Worm (Caenorhabditis elegans) whole organism, L3 larva: ENCODE measurements around the gene Y42H9AR.5.

Experiments used
- egl-27 ChIP-seq: sonication (generic microtip); optimal IDR thresholded peaks from 4 replicates; lab custom pipeline; 2017; ENCODE audit warnings: missing biosample characterization, missing genetic modification reagents, missing genetic modification characterization
- elt-3 ChIP-seq, 3 experiments: fragments of 150-350 bp in 1 of 3; sonication (generic microtip) in 2 of 3; optimal IDR thresholded peaks; 2 replicates in 2 of 3; 4 replicates in 1 of 3; lab custom pipeline; 2014 to 2017; ENCODE audit warnings: missing biosample characterization in 3 of 3, missing genetic modification characterization in 3 of 3
- fos-1 ChIP-seq: fragments of 150-350 bp; optimal IDR thresholded peaks from 2 replicates; lab custom pipeline; 2014; ENCODE audit warnings: missing biosample characterization, missing genetic modification characterization
- jun-1 ChIP-seq: fragments of 150-350 bp; optimal IDR thresholded peaks from 2 replicates; lab custom pipeline; 2014; ENCODE audit warnings: missing biosample characterization, missing genetic modification reagents, missing genetic modification characterization
- lin-39 ChIP-seq: fragments of 150-350 bp; optimal IDR thresholded peaks from 2 replicates; lab custom pipeline; 2018; ENCODE audit warnings: missing biosample characterization, missing genetic modification reagents, missing genetic modification characterization
- pha-4 ChIP-seq: fragments of 150-350 bp; optimal IDR thresholded peaks from 2 replicates; lab custom pipeline; 2014; ENCODE audit warnings: missing biosample characterization, missing genetic modification reagents, missing genetic modification characterization

ce11 chrIV:8152145-8152544 lies 49.8 kb downstream of the Y42H9AR.5 start, which contains the start of gene faah-2:
- TF ChIP-seq egl-27, result no peak
- no peak for TF ChIP-seq elt-3 (tag; optimal IDR thresholded peaks at IDR 0.05; lab: Kevin White, UChicago)
- no peak for TF ChIP-seq pha-4 (tag; lab: Kevin White, UChicago)
- no peak for TF ChIP-seq fos-1 (tag; lab: Kevin White, UChicago)
- TF ChIP-seq jun-1 (tag; lab: Kevin White, UChicago), result no peak
- TF ChIP-seq lin-39 (tag; lab: Kevin White, UChicago), result no peak
